Worm (Caenorhabditis elegans) whole organism, midembryonic: Measurements from ENCODE around the gene sulp-3.

Experiments used
- T22C8.4 ChIP-seq: fragments of 200-800 bp; sonication (Bioruptor generic); IDR thresholded peaks from 2 replicates; pipeline ENCODE4 v1.3.6; 2022; ENCODE audit warnings: missing genetic modification characterization, missing compliant biosample characterization
- flt-1 ChIP-seq: fragments of 200-800 bp; sonication (Bioruptor generic); IDR thresholded peaks from 2 replicates; pipeline ENCODE4 v1.3.6; 2022; ENCODE audit warnings: missing genetic modification characterization, missing compliant biosample characterization
- klf-2 ChIP-seq: fragments of 200-800 bp; sonication (Bioruptor generic); conservative IDR thresholded peaks from 2 replicates; pipeline ENCODE4 v1.3.6; 2022; ENCODE audit warnings: missing genetic modification reagents, missing genetic modification characterization, missing compliant biosample characterization
- med-1 ChIP-seq: sonication (generic microtip); optimal IDR thresholded peaks from 2 replicates; lab custom pipeline; 2017; ENCODE audit warnings: missing genetic modification characterization, mild to moderate bottlenecking, missing compliant biosample characterization, antibody characterized with exemption, missing genetic modification reagents; ENCODE audit not compliant: insufficient read depth
- tab-1 ChIP-seq: fragments of 200-800 bp; sonication (Bioruptor generic); IDR thresholded peaks from 2 replicates; pipeline ENCODE4 v1.3.6; 2022; ENCODE audit warnings: missing genetic modification characterization, missing compliant biosample characterization

DNA sequence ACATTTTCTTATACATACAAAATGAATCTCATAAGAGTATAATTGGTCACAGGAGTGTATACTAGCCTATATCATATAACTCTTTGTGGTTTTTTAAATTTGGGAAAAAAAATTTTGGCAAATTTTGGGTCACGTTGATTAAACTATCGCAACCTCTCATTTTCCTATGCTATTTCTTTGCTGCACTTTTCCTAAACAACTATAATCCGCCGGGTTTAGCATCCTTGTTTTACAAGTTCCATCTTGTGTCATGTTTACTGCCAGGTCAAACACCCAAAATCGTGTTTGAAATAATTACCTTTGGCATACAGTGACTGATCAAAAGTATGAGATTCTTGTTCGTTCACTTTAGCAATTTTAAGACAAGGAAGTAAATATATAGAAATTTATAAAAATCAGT lies at the start of gene sulp-3:
- no peak for TF ChIP-seq klf-2
- no peak for TF ChIP-seq med-1
- TF ChIP-seq tab-1 (GFP tag; lab: Robert Waterston, UW): no peak
- TF ChIP-seq flt-1: no peak
- no peak for TF ChIP-seq T22C8.4
